In genomic region chrX:13873324-13873933, ce11 we compare ENCODE assay signal across 6 worm cellular contexts.
TF ChIP-seq lines count a peak whose summit lies in the region.

No protein-coding gene starts in this region.

TF ChIP-seq in whole organism, L1 larva, 84 proteins besides CTCF, POLR2A, EP300 and RAD21:
- TF ChIP-seq rnt-1 (tag; optimal IDR thresholded peaks at IDR 0.05; lab: Kevin White, UChicago), result peak; percentile 63
- TF ChIP-seq lin-14 (GFP tag; optimal IDR thresholded peaks at IDR 0.05; lab: Kevin White, UChicago), result peak; percentile 80
- peak; percentile 40 for TF ChIP-seq unc-130 (tag; optimal IDR thresholded peaks at IDR 0.05; lab: Kevin White, UChicago)
- TF ChIP-seq hlh-17 (GFP tag; optimal IDR thresholded peaks at IDR 0.05; lab: Kevin White, UChicago; ENCODE audit: borderline replicate concordance), result no peak
- peak; percentile 58 for TF ChIP-seq nhr-71 (tag; optimal IDR thresholded peaks at IDR 0.05; lab: Kevin White, UChicago)
- TF ChIP-seq nhr-20 (tag; optimal IDR thresholded peaks at IDR 0.05; lab: Kevin White, UChicago), result peak; percentile 16
- TF ChIP-seq nhr-76 (tag; optimal IDR thresholded peaks at IDR 0.05; lab: Kevin White, UChicago), result no peak
- peak; percentile 10; the same call in 1 of the 2 replicates for TF ChIP-seq nhr-19 (GFP tag; conservative IDR thresholded peaks at IDR 0.05; lab: Robert Waterston, UW)
- peak; percentile 2 for TF ChIP-seq snu-23 (GFP tag; optimal IDR thresholded peaks at IDR 0.05; lab: Kevin White, UChicago)

TF ChIP-seq in whole organism, L2 larva, 48 proteins besides CTCF, POLR2A, EP300 and RAD21 (continues in another document):
- TF ChIP-seq elt-1 (tag; optimal IDR thresholded peaks at IDR 0.05; lab: Kevin White, UChicago) (no peak), F13H6.1 (tag; optimal IDR thresholded peaks at IDR 0.05; lab: Kevin White, UChicago) (peak; percentile 80), elt-3 (tag; optimal IDR thresholded peaks at IDR 0.05; lab: Kevin White, UChicago) (no peak), fos-1 (tag; optimal IDR thresholded peaks at IDR 0.05; lab: Kevin White, UChicago) (no peak), sem-4 (tag; optimal IDR thresholded peaks at IDR 0.05; lab: Kevin White, UChicago) (peak; percentile 9), unc-62 (GFP tag; optimal IDR thresholded peaks at IDR 0.05; lab: Kevin White, UChicago) (no peak), ztf-1 (GFP tag; conservative IDR thresholded peaks at IDR 0.05; lab: Robert Waterston, UW) (no peak), aly-2 (tag; optimal IDR thresholded peaks at IDR 0.05; lab: Kevin White, UChicago) (no peak), zag-1 (tag; optimal IDR thresholded peaks at IDR 0.05; lab: Kevin White, UChicago) (no peak), blmp-1 (tag; optimal IDR thresholded peaks at IDR 0.05; lab: Kevin White, UChicago; ENCODE audit: insufficient read depth) (no peak), crh-2 (tag; optimal IDR thresholded peaks at IDR 0.05; lab: Kevin White, UChicago) (no peak), sma-3 (GFP tag; optimal IDR thresholded peaks at IDR 0.05; lab: Kevin White, UChicago) (no peak), nhr-77 (tag; optimal IDR thresholded peaks at IDR 0.05; lab: Kevin White, UChicago) (no peak), nhr-129 (tag; optimal IDR thresholded peaks at IDR 0.05; lab: Kevin White, UChicago) (peak; percentile 40), ceh-82 (tag; optimal IDR thresholded peaks at IDR 0.05; lab: Kevin White, UChicago) (no peak), nhr-23 (tag; optimal IDR thresholded peaks at IDR 0.05; lab: Kevin White, UChicago) (no peak), lin-13 (GFP tag; optimal IDR thresholded peaks at IDR 0.05; lab: Kevin White, UChicago) (no peak)

TF ChIP-seq in whole organism, L3 larva, 47 proteins besides CTCF, POLR2A, EP300 and RAD21:
- TF ChIP-seq aly-2 (tag; optimal IDR thresholded peaks at IDR 0.05; lab: Kevin White, UChicago) (no peak), egl-5 (tag; optimal IDR thresholded peaks at IDR 0.05; lab: Kevin White, UChicago) (peak; percentile 77)

TF ChIP-seq in whole organism, L4 larva, 104 proteins besides CTCF, POLR2A, EP300 and RAD21 (continues in another document):
- TF ChIP-seq pqm-1 (tag; optimal IDR thresholded peaks at IDR 0.05; lab: Kevin White, UChicago) (no peak), ceh-20 (GFP tag; IDR thresholded peaks at IDR 0.05; lab: Robert Waterston, UW) (0 out of 2 replicates have a peak, but pooled peaks have one; percentile 29), nhr-48 (tag; optimal IDR thresholded peaks at IDR 0.05; lab: Kevin White, UChicago) (no peak), hlh-11 (tag; optimal IDR thresholded peaks at IDR 0.05; lab: Kevin White, UChicago) (peak; percentile 42), madf-9 (GFP tag; conservative IDR thresholded peaks at IDR 0.05; lab: Robert Waterston, UW) (no peak), fkh-10 (GFP tag; optimal IDR thresholded peaks at IDR 0.05; lab: Kevin White, UChicago) (no peak), ztf-7 (tag; optimal IDR thresholded peaks at IDR 0.05; lab: Kevin White, UChicago) (no peak), lin-1 (GFP tag; IDR thresholded peaks at IDR 0.05; lab: Robert Waterston, UW) (no peak), vab-7 (GFP tag; IDR thresholded peaks at IDR 0.05; lab: Robert Waterston, UW) (no peak), snpc-1.2 (GFP tag; IDR thresholded peaks at IDR 0.05; lab: Robert Waterston, UW) (no peak), Y105C5A.15 (GFP tag; IDR thresholded peaks at IDR 0.05; lab: Robert Waterston, UW) (no peak), egl-27 (tag; optimal IDR thresholded peaks at IDR 0.05; lab: Kevin White, UChicago) (no peak), cey-2 (tag; optimal IDR thresholded peaks at IDR 0.05; lab: Kevin White, UChicago; ENCODE audit: borderline replicate concordance, insufficient read depth) (no peak), zfp-2 (tag; optimal IDR thresholded peaks at IDR 0.05; lab: Kevin White, UChicago) (no peak), lin-13 (GFP tag; optimal IDR thresholded peaks at IDR 0.05; lab: Kevin White, UChicago) (no peak), dve-1 (tag; optimal IDR thresholded peaks at IDR 0.05; lab: Kevin White, UChicago; ENCODE audit: insufficient read depth) (no peak), ces-1 (GFP tag; optimal IDR thresholded peaks at IDR 0.05; lab: Kevin White, UChicago) (no peak), dmd-8 (GFP tag; IDR thresholded peaks at IDR 0.05; lab: Robert Waterston, UW) (no peak), rbr-2 (tag; optimal IDR thresholded peaks at IDR 0.05; lab: Kevin White, UChicago) (no peak), daf-16 (GFP tag; optimal IDR thresholded peaks at IDR 0.05; lab: Kevin White, UChicago) (peak in 1 of 2 experiments; percentile 85), daf-16 (tag; optimal IDR thresholded peaks at IDR 0.05; lab: Kevin White, UChicago) (no peak), nhr-11 (tag; optimal IDR thresholded peaks at IDR 0.05; lab: Kevin White, UChicago) (peak; percentile 46), saeg-2 (GFP tag; IDR thresholded peaks at IDR 0.05; lab: Robert Waterston, UW) (no peak)

TF ChIP-seq in whole organism, late embryonic, 69 proteins besides CTCF, POLR2A, EP300 and RAD21:
- TF ChIP-seq rnt-1 (tag; optimal IDR thresholded peaks at IDR 0.05; lab: Kevin White, UChicago) (peak; percentile 43), ceh-2 (tag; optimal IDR thresholded peaks at IDR 0.05; lab: Kevin White, UChicago) (no peak), ceh-18 (tag; optimal IDR thresholded peaks at IDR 0.05; lab: Kevin White, UChicago) (peak; percentile 66), fax-1 (tag; optimal IDR thresholded peaks at IDR 0.05; lab: Kevin White, UChicago) (no peak), ceh-34 (tag; optimal IDR thresholded peaks at IDR 0.05; lab: Kevin White, UChicago) (peak; percentile 36), unc-55 (GFP tag; optimal IDR thresholded peaks at IDR 0.05; lab: Kevin White, UChicago) (peak; percentile 83)

TF ChIP-seq in whole organism, mixed stage, embryonic, 35 proteins besides CTCF, POLR2A, EP300 and RAD21:
- TF ChIP-seq hlh-1 (tag; optimal IDR thresholded peaks at IDR 0.05; lab: Kevin White, UChicago), result peak; percentile 98
- peak; percentile 90 for TF ChIP-seq unc-62 (GFP tag; optimal IDR thresholded peaks at IDR 0.05; lab: Kevin White, UChicago)
- TF ChIP-seq lsy-2 (tag; optimal IDR thresholded peaks at IDR 0.05; lab: Kevin White, UChicago), result no peak
- TF ChIP-seq sptf-1 (tag; optimal IDR thresholded peaks at IDR 0.05; lab: Kevin White, UChicago), result peak; percentile 9
- no peak for TF ChIP-seq nhr-28 (tag; optimal IDR thresholded peaks at IDR 0.05; lab: Kevin White, UChicago)
- TF ChIP-seq M03D4.4 (tag; optimal IDR thresholded peaks at IDR 0.05; lab: Kevin White, UChicago), result no peak
- peak; percentile 88 for TF ChIP-seq unc-120 (tag; optimal IDR thresholded peaks at IDR 0.05; lab: Kevin White, UChicago; ENCODE audit: poor library complexity, severe bottlenecking)
- no peak for TF ChIP-seq nhr-76 (tag; optimal IDR thresholded peaks at IDR 0.05; lab: Kevin White, UChicago)
- TF ChIP-seq ceh-83 (GFP tag; optimal IDR thresholded peaks at IDR 0.05; lab: Kevin White, UChicago), result no peak
- TF ChIP-seq mls-2 (tag; optimal IDR thresholded peaks at IDR 0.05; lab: Kevin White, UChicago), result no peak

Comparison
In these comparisons a context has a peak if more than half of its experiments do, and no peak if none do; other contexts are left out.
1. Of the 29 proteins assayed by ChIP-seq in both whole organism, L4 larva and whole organism, L1 larva: peak only in whole organism, L4 larva: aha-1, nhr-11 and nhr-28; only in whole organism, L1 larva: unc-130; in both: none; in neither: 24; mixed calls (peak in some experiments, not most) for 1.